Fruit fly (Drosophila melanogaster): ENCODE measurements around the gene CG42831.

The CG42831 gene

dm6 chr3L:10857515-10858023 is 43.0 kb downstream of the CG42831 start (continued):
- TF ChIP-seq gce (GFP tag; IDR thresholded peaks at IDR 0.05), result peak; percentile 69; the same call in 1 of the 3 replicates
- peak; percentile 46 for TF ChIP-seq dmrt99B (tag; optimal IDR thresholded peaks at IDR 0.05)
- no peak for TF ChIP-seq Ets97D (GFP tag; optimal IDR thresholded peaks at IDR 0.05)
- no peak for TF ChIP-seq CG9727 (GFP tag; optimal IDR thresholded peaks at IDR 0.05)
- TF ChIP-seq az2 (GFP tag; optimal IDR thresholded peaks at IDR 0.05), result no peak
- no peak for TF ChIP-seq CG10274 (GFP tag; optimal IDR thresholded peaks at IDR 0.05)
- TF ChIP-seq CG10959 (GFP tag; IDR thresholded peaks at IDR 0.05), result no peak
- TF ChIP-seq oc (tag; optimal IDR thresholded peaks at IDR 0.05), result peak; percentile 68
- TF ChIP-seq CG2889 (GFP tag; IDR thresholded peaks at IDR 0.05), result no peak
- no peak for TF ChIP-seq CG18011 (GFP tag; optimal IDR thresholded peaks at IDR 0.05)
- no peak; the same call in 1 of the 3 replicates for TF ChIP-seq Dbx (GFP tag; IDR thresholded peaks at IDR 0.05)
- peak; percentile 4 for TF ChIP-seq trem (tag; optimal IDR thresholded peaks at IDR 0.05)
- peak; percentile 33 for TF ChIP-seq CG3838 (GFP tag; optimal IDR thresholded peaks at IDR 0.05)
- peak; percentile 7 for TF ChIP-seq zf30C (GFP tag; optimal IDR thresholded peaks at IDR 0.05)
- peak; percentile 39 for TF ChIP-seq bcd (GFP tag; optimal IDR thresholded peaks at IDR 0.05)
- TF ChIP-seq CG3995 (GFP tag; optimal IDR thresholded peaks at IDR 0.05), result no peak
- peak; percentile 58 for TF ChIP-seq Dad (GFP tag; optimal IDR thresholded peaks at IDR 0.05)
- TF ChIP-seq sug (tag; optimal IDR thresholded peaks at IDR 0.05), result peak; percentile 67
- TF ChIP-seq CG17912 (GFP tag; optimal IDR thresholded peaks at IDR 0.05), result no peak
- TF ChIP-seq Taf1 (GFP tag; IDR thresholded peaks at IDR 0.05), result no peak
- TF ChIP-seq CG13775 (GFP tag; optimal IDR thresholded peaks at IDR 0.05), result no peak
- no peak for TF ChIP-seq CG8359 (GFP tag; optimal IDR thresholded peaks at IDR 0.05; ENCODE audit: borderline replicate concordance)
- TF ChIP-seq CG18599 (GFP tag; optimal IDR thresholded peaks at IDR 0.05), result peak; percentile 30
- TF ChIP-seq D19A (tag; optimal IDR thresholded peaks at IDR 0.05), result peak; percentile 41
- peak; percentile 42 for TF ChIP-seq bab2 (GFP tag; optimal IDR thresholded peaks at IDR 0.05)
- TF ChIP-seq Ets65A (GFP tag), result no peak
- peak; percentile 30 for TF ChIP-seq CG4282 (GFP tag; optimal IDR thresholded peaks at IDR 0.05)
- peak; percentile 98 for TF ChIP-seq chinmo (GFP tag; IDR thresholded peaks at IDR 0.05; ENCODE audit: partially characterized antibody)
- peak; percentile 52; the same call in 1 of the 2 replicates for TF ChIP-seq sna (GFP tag; IDR thresholded peaks at IDR 0.05; ENCODE audit: partially characterized antibody)
- TF ChIP-seq zfh2 (GFP tag; optimal IDR thresholded peaks at IDR 0.05), result peak; percentile 17
- peak; percentile 64 for TF ChIP-seq ftz-f1 (GFP tag; optimal IDR thresholded peaks at IDR 0.05)
- no peak for TF ChIP-seq hb (GFP tag; IDR thresholded peaks at IDR 0.05; ENCODE audit: partially characterized antibody)
- no peak for TF ChIP-seq CG7372 (GFP tag; IDR thresholded peaks at IDR 0.05)
- TF ChIP-seq Hr78 (GFP tag; optimal IDR thresholded peaks at IDR 0.05), result peak in 1 of 2 experiments; percentile 78
- peak; percentile 74 for TF ChIP-seq Bgb (GFP tag; IDR thresholded peaks at IDR 0.05; ENCODE audit: partially characterized antibody)
- TF ChIP-seq CG2712 (tag; optimal IDR thresholded peaks at IDR 0.05), result peak; percentile 52
- TF ChIP-seq CG12104 (GFP tag; optimal IDR thresholded peaks at IDR 0.05), result no peak
- peak; percentile 40; the same call in 1 of the 2 replicates for TF ChIP-seq inv (GFP tag; IDR thresholded peaks at IDR 0.05; ENCODE audit: partially characterized antibody)
- peak; percentile 4 for TF ChIP-seq CoRest (tag; optimal IDR thresholded peaks at IDR 0.05)
- peak; percentile 70 for TF ChIP-seq CG17328 (GFP tag; IDR thresholded peaks at IDR 0.05)
- no peak for TF ChIP-seq dan (GFP tag; IDR thresholded peaks at IDR 0.05)
- peak; percentile 33 for TF ChIP-seq CG33557 (GFP tag; optimal IDR thresholded peaks at IDR 0.05)
- TF ChIP-seq CG14014 (GFP tag; IDR thresholded peaks at IDR 0.05), result peak; percentile 21; the same call in 1 of the 2 replicates
- TF ChIP-seq Mad (GFP tag; optimal IDR thresholded peaks at IDR 0.05), result peak; percentile 34
- no peak for TF ChIP-seq CG10565 (GFP tag; optimal IDR thresholded peaks at IDR 0.05)
- no peak for TF ChIP-seq CG9215 (GFP tag; IDR thresholded peaks at IDR 0.05)
- TF ChIP-seq CG14965 (GFP tag; optimal IDR thresholded peaks at IDR 0.05; ENCODE audit: borderline replicate concordance), result no peak
- TF ChIP-seq Dfd (GFP tag; optimal IDR thresholded peaks at IDR 0.05), result no peak
- TF ChIP-seq al (GFP tag; IDR thresholded peaks at IDR 0.05), result no peak
- peak; percentile 64 for TF ChIP-seq corto (GFP tag; optimal IDR thresholded peaks at IDR 0.05)

Data from whole organism, embryonic.